Worm (Caenorhabditis elegans) whole organism, L4/young adult: ENCODE measurements around the gene tag-280.

Experiments
- W03F9.2 ChIP-seq: fragments of 150-350 bp; optimal IDR thresholded peaks from 2 replicates; lab custom pipeline; 2014; ENCODE audit warnings: missing biosample characterization, missing genetic modification characterization
- dao-5 ChIP-seq: sonication (generic microtip); optimal IDR thresholded peaks from 2 replicates; lab custom pipeline; 2016; ENCODE audit warnings: missing genotype, missing genetic modification characterization, moderate library complexity, missing compliant biosample characterization
- him-1 ChIP-seq: sonication (generic microtip); optimal IDR thresholded peaks from 2 replicates; lab custom pipeline; 2016; ENCODE audit warnings: missing genotype, missing genetic modification reagents, missing genetic modification characterization, missing compliant biosample characterization

The tag-280 gene

DNA sequence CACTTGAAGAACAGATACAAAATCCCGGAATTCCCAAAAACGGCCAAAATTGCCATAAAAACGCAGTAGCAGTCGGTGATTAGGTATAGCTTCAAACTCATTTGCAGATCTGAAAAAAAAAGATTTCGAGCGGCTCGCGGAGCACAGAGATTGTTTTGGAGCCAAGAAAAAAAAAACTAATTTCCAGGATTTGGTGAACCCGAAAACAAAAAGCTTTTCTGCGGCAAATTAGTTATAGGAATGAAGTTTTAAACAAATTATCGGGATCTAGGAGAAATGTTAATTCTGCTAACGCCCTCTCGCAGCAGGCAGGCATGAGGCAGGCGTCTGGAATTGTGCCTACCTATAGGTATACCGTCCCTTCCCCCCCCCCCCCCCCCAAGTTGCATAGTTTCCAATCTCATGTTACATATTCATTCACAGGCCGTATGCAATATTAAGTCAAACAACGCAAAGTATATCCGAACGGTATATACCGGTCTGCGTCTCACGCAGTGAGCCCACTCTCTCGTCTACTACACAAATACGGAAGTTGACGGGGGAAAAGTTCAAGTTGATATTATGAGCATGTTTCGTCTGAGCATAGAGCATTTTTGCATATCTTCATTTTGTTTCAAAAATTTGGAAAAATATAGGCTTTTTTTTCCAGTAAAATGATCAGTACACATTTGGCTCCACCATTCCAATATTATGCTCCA is 15.6 kb upstream of the tag-280 start, which contains the start of the genes W05H5.1 and pitr-6:
Gene W05H5.1 (minus strand): TSS at position 101 of the 698 bp plus-strand sequence.
Gene pitr-6 (plus strand): TSS at position 648 of the 698 bp plus-strand sequence.
- TF ChIP-seq W03F9.2 (tag; lab: Kevin White, UChicago) (no peak), dao-5 (no peak), him-1 (tag; lab: Kevin White, UChicago) (no peak)

DNA sequence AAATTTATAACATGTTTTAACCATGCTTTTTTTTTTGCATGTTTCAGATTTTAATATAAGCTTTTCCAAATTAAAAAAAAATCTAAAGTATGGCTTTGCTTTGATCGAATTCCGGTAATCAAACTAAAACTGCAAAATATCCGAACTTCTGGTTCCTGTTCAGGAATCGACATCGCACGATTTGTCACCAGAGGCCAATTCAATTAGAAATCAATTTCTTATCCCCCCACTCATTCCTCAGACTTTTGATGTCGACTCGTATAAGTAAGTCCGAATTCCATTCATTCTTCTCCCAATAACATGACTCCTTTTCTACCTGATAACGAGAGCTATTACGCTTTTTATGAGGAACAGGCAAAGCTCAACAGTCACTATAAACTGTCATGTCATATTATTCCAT is 12.2 kb upstream of the tag-280 start, which contains the start of gene srh-27:
Gene srh-27 (plus strand): TSS at position 301 of the 400 bp plus-strand sequence.
- TF ChIP-seq him-1 (tag; lab: Kevin White, UChicago): no peak

DNA sequence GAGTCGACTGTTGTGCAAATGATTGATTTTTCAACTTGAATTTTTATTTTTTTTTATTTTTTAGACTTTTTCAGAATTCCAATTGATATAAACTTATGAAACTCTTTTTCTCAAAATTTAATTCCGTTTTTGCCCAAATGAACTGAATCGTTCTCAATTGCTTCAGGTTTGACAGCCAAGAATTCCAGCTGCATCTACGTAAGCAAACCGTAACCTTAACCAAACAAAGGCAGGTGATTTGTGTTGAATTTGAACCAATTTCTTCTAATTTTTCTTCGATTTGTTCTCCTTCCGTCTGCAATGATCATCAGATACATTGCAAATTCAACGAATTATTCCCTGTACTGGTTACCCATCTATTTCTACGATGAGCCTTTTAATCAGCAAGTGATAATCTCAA is 10.6 kb upstream of the tag-280 start, which contains the start of gene sre-34:
Gene sre-34 (plus strand): TSS at position 301 of the 400 bp plus-strand sequence.
- TF ChIP-seq W03F9.2 (tag; lab: Kevin White, UChicago) (no peak), him-1 (tag; lab: Kevin White, UChicago) (no peak)

DNA sequence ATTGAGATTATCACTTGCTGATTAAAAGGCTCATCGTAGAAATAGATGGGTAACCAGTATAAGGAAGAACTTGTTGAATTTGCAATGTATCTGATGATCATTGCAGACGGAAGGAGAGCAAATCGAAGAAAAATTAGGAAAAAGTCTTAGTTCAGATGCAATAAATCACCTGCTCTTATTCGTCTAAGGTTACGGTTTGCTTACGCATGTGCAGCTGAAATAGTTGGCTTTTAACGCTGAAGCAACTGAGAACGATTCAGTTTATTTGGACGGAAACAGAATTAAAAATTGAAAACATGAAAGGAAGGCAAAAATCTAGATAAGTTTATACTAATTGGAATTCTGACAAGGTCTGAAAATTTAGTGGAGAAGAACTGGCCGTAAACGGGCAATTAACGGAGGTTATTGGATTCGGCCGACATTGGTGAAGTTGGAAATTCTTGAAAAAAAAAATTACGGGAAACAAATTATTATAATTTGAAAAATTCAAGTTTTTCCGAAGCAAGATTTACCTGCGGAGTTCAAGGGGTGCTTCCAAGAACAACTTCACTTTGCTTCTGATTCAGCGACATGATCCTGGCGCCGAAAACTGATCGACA is 7.6 kb upstream of the tag-280 start, which contains the start of the genes sre-35 and sre-33:
Gene sre-35 (minus strand): TSS at position 101 of the 599 bp plus-strand sequence.
Gene sre-33 (plus strand): TSS at position 549 of the 599 bp plus-strand sequence.
- TF ChIP-seq W03F9.2 (tag; lab: Kevin White, UChicago): no peak
- TF ChIP-seq dao-5: no peak
- TF ChIP-seq him-1 (tag; lab: Kevin White, UChicago): no peak

DNA sequence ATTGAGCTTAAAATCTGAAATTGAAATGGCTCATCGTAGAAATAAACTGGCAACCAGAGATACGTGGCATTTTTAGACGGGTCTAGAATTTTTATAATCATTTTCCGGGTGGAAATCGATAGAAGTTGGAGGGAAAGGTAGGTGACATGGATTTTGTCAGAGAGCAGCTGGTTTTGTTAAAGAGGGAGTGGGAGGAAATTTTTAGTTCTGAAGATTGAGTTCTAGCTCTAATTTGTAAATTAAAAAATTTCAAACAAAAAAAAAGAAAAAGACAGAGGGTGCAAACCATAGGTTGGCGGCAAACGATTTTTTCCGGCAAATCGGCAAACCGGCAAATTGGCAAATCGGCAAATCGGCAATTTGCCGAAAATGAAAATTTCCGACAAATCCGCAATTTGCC is 3.8 kb upstream of the tag-280 start, which contains the start of gene sre-32:
Gene sre-32 (minus strand): TSS at position 101 of the 400 bp plus-strand sequence.
- TF ChIP-seq him-1 (tag; lab: Kevin White, UChicago): no peak
- no peak for TF ChIP-seq dao-5
- TF ChIP-seq W03F9.2 (tag; lab: Kevin White, UChicago): no peak

DNA sequence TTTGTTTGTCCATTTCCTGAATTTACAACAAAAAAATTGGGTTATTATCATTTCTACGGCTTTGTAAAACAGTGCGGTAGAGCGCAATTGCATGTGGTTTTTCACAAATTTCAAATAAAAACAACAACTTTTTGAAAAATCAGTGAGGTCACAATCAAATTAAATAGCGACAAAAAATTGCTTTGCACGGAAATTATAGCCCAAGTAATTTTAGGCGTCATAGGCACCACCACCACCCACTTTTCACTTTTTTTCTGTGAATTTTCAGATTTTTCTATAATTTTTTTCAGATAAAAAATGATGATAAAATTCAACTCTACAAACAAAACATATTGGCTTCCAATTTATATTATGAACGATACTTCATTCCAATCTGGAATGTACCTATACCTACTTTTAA is 3.2 kb upstream of the tag-280 start, which contains the start of gene sre-38:
Gene sre-38 (plus strand): TSS at position 301 of the 400 bp plus-strand sequence.
- TF ChIP-seq W03F9.2 (tag; lab: Kevin White, UChicago) (no peak), him-1 (tag; lab: Kevin White, UChicago) (no peak)

DNA sequence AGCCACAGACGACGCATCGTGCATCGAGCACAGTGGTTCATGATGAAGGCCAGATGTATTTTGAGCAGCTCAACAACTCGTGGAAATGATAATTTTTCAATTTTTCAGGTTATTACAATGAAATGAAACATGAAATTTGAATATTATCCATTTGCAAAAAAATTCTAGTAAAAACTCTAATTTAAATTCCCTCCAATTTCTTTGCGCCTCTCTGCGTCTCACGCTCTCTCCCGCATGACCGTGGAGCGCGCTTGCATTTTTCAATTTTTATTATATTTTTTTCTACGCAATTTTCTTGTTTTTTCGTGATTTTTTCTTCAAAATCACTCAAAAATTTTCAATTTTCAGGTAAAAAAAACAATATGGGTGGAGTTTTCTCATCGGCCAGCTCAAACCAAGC is 1.0 kb upstream of the tag-280 start, which contains the start of gene tag-281:
Gene tag-281 (plus strand): TSS at position 340 of the 400 bp plus-strand sequence.
- peak; percentile 72 for TF ChIP-seq W03F9.2 (tag; lab: Kevin White, UChicago)
- no peak for TF ChIP-seq him-1 (tag; lab: Kevin White, UChicago)

DNA sequence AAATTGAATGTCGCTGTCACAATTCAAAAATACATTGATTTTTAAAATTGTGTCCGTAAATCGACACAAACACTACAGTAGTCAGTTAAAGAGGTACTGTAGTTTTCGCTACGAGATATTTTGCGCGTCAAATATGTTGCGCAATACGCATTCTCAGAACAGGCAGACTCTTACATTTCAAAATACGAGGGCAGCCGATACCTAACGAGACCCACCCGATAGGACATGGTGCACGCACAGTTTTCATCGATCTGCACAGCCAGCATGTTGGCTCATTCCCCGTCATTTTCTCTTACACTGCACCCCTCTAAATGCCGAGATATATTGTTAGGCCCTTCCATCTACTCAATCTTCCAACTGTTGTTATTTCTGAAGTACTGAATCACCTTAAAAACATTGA is 1.8 kb downstream of the tag-280 start, which contains the start of gene F15A4.2:
Gene F15A4.2 (plus strand): TSS at position 301 of the 400 bp plus-strand sequence.
- no peak for TF ChIP-seq W03F9.2 (tag; lab: Kevin White, UChicago)
- TF ChIP-seq dao-5: no peak
- no peak for TF ChIP-seq him-1 (tag; lab: Kevin White, UChicago)

DNA sequence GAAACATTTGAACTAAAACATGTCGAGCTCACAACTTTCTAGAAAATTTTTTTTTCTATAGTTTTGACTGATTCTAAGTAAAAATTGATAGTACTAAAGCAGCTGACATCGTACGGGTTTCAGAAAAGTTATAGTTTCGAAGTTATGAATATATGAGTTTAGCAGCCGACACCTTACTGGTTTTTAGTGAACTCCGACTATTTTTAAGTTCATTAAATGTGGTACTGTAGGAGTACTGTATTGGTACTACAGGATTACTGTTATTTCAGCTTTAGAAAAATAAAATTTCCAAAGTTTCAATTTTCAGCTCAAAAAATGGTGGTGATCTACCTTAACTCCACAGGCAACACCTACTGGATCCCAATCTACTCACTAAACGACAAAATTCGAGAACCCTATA is 5.1 kb downstream of the tag-280 start, which contains the start of gene sre-37:
Gene sre-37 (plus strand): TSS at position 301 of the 400 bp plus-strand sequence.
- no peak for TF ChIP-seq W03F9.2 (tag; lab: Kevin White, UChicago)
- TF ChIP-seq him-1 (tag; lab: Kevin White, UChicago): no peak
- no peak for TF ChIP-seq dao-5

DNA sequence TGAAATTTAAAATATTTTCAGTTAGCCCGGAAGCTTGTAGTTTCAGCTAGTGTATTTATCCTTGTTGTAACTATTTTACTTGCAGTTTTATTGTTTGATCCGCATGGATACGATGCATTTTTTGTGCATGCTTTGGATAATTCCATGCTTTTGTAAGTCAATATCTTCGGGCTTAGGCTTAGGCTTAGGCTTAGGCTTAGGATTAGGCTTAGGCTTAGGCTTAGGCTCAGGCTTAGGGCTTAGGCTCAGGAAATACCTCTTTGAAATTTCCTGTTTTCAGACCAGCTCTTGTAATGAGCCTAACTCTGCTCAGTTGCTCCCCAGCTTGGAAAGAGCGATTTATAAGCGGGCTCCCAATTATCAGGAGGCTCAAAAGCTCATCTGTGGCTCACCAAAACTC is 6.6 kb downstream of the tag-280 start, which contains the start of gene srg-16:
Gene srg-16 (plus strand): TSS at position 87 of the 400 bp plus-strand sequence.
- TF ChIP-seq him-1 (tag; lab: Kevin White, UChicago) (no peak), W03F9.2 (tag; lab: Kevin White, UChicago) (no peak), dao-5 (no peak)

DNA sequence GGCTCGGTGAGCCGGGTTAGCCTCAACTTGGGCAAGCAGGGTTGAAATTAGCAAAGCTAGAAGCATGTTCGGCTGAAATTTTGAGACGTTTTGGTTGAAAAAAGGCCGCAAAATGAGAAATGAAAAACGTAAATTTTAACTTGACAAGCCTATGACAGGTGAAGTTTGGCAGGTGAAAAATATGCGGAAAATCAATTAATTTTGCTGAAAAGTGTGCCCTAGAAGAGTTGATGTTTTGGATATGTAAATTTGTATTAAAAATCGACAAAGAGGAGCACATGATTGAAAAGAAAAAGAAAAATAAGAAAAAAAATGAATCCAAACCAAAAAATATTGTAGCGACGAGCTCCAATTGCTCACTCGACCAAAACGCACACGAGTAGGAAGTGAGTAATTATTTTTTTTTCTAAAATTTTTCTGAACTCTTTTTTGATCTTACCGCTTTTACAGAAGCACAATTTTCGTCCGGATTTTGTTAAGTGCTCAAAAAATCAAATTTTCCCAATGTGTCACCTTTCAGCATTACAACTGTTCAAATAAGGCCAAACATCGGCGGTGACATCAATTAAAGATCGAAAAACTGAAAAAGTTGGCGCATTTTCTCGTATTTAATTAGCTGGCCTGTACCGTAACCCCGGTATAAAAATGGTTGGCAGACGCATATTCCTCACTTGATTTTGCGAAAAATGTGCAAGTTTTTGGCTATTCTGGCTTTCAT is 10.8 kb downstream of the tag-280 start, which contains the start of the genes F15A4.5 and phat-8:
Gene F15A4.5 (minus strand): TSS at position 101 of the 718 bp plus-strand sequence.
Gene phat-8 (plus strand): TSS at position 668 of the 718 bp plus-strand sequence.
- TF ChIP-seq dao-5: no peak
- no peak for TF ChIP-seq W03F9.2 (tag; lab: Kevin White, UChicago)
- TF ChIP-seq him-1 (tag; lab: Kevin White, UChicago): no peak

DNA sequence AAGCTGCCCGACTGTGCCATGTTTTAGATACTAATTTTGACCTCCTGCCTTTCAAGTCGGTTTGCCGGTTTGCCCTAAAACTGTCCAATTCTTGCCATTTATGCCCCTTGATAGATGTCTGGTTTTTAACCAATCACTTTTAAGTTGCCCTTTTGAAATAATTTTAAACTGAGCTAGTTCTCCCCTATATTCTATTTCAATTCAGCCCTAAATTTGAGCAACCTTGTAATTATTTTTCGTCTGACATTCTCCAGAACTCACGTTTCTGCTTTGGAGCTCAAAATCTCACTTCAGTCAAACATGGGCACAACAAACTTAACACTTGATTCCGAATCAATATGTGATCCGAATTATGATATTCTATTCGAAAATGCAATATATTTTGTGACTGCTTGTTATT is 13.0 kb downstream of the tag-280 start, which contains the start of gene srg-17:
Gene srg-17 (plus strand): TSS at position 301 of the 400 bp plus-strand sequence.
- TF ChIP-seq dao-5 (no peak), W03F9.2 (tag; lab: Kevin White, UChicago) (no peak), him-1 (tag; lab: Kevin White, UChicago) (no peak)

DNA sequence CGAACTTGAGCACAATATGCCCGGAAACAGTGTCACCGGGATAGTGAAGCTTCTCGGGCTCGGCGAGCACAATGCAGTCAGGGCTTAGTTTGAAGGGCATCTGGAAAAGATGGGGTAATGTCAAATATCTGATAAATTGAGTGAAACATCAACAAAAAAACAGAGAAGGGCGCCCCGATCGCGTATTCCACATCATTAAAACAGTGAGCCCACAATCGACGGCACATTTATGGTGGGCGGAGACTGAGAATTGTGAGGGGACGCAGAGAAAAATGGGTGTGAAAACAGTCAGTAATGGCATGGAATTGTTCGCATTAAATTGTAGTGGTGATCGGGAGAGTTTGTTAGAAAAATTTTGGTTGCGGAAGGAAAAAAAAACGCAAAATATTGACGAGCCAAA is 20.4 kb downstream of the tag-280 start, which contains the start of gene arrd-9:
Gene arrd-9 (minus strand): TSS at position 101 of the 400 bp plus-strand sequence.
- TF ChIP-seq dao-5 (no peak), him-1 (tag; lab: Kevin White, UChicago) (no peak), W03F9.2 (tag; lab: Kevin White, UChicago) (no peak)
